Worm (Caenorhabditis elegans): ENCODE data around the gene rrp-8.

DNA sequence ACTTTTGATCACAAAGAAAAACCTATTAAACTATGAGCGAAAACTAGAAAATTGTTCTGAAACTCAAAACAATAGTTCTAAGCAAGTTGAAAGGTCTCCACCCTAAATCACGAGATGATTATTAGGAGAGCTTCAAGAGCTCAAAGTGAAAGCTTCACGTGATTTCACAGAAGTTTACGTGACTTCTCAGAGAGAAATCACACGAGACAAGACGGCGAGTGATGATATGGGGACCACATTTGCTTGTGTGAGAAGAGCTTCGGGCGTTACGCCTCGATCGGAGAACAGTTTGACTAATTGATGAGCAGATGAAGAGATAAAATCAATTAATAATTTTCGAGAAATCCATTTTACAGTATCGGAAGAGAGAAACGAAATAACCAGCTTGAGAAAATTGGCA is 31.4 kb upstream of the rrp-8 start:
- no peak for TF ChIP-seq flt-1 (GFP tag; IDR thresholded peaks at IDR 0.05)
- no peak for TF ChIP-seq ama-1 (optimal IDR thresholded peaks at IDR 0.05)
- TF ChIP-seq scrt-1 (GFP tag; IDR thresholded peaks at IDR 0.05) = no peak
- TF ChIP-seq ceh-13 (GFP tag; optimal IDR thresholded peaks at IDR 0.05) = no peak
- no peak for TF ChIP-seq hmg-4 (GFP tag; optimal IDR thresholded peaks at IDR 0.05)
- no peak for TF ChIP-seq hmbx-1 (tag; optimal IDR thresholded peaks at IDR 0.05)
- TF ChIP-seq pes-1 (GFP tag; IDR thresholded peaks at IDR 0.05) = no peak
- no peak for TF ChIP-seq tbx-37 (GFP tag; conservative IDR thresholded peaks at IDR 0.05)
- no peak for TF ChIP-seq hnd-1 (tag; optimal IDR thresholded peaks at IDR 0.05)
- no peak for TF ChIP-seq ceh-36 (tag; optimal IDR thresholded peaks at IDR 0.05)
- TF ChIP-seq tbx-11 (GFP tag; IDR thresholded peaks at IDR 0.05) = no peak

Measured in whole organism, early embryonic.